Worm (Caenorhabditis elegans) whole organism, L4/young adult: ENCODE data around the gene M28.10.

Experiments
- W03F9.2 ChIP-seq: fragments of 150-350 bp; optimal IDR thresholded peaks from 2 replicates; lab custom pipeline; 2014; ENCODE audit warnings: missing biosample characterization, missing genetic modification characterization
- dao-5 ChIP-seq: sonication (generic microtip); optimal IDR thresholded peaks from 2 replicates; lab custom pipeline; 2016; ENCODE audit warnings: missing genotype, missing genetic modification characterization, moderate library complexity, missing compliant biosample characterization

DNA sequence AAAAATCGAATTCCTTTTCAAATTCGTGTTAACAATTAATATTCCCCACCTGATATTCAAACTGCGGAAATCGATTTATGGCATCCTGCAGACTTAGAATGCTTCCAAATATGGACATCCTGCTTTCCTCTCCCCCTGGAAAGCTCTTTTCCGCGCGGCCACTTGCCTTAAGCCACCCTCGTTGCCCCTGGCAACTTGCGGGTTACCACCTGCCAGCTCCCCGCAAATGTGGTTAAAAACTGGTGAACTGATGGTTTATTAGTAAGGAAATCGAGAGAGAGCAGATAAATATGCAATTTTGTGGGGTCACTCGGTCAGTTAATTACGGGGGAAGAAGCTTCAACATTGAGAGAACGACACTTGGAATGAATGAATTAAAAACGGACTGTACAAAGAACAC lies 4.8 kb downstream of the M28.10 start, which contains the start of gene nphp-1:
- TF ChIP-seq W03F9.2 (tag; lab: Kevin White, UChicago) (no peak), dao-5 (tag; lab: Kevin White, UChicago) (no peak)
